Fruit fly (Drosophila melanogaster) whole organism, wandering third instar larva: Measurements from ENCODE around the gene Neurochondrin.

Source experiments
- CrebA ChIP-seq: fragments of 200-800 bp; sonication (Bioruptor generic); optimal IDR thresholded peaks from 2 replicates; lab custom pipeline; 2016; ENCODE audit warnings: missing biosample characterization, mild to moderate bottlenecking, missing genetic modification characterization, borderline replicate concordance
- Hnf4 ChIP-seq: fragments of 200-800 bp; sonication (Bioruptor generic); optimal IDR thresholded peaks from 2 replicates; lab custom pipeline; 2016; ENCODE audit warnings: missing biosample characterization, mild to moderate bottlenecking, missing genetic modification characterization
- Hr78 ChIP-seq: fragments of >200 bp; optimal IDR thresholded peaks from 2 replicates; lab custom pipeline; 2017; ENCODE audit warnings: missing biosample characterization, missing genetic modification characterization
- dsf ChIP-seq: sonication (Bioruptor generic); optimal IDR thresholded peaks from 2 replicates; lab custom pipeline; 2016; ENCODE audit warnings: missing biosample characterization, missing genetic modification characterization, borderline replicate concordance
- h ChIP-seq: fragments of 200-800 bp; sonication (Bioruptor generic); optimal IDR thresholded peaks from 3 replicates; lab custom pipeline; 2016; ENCODE audit warnings: missing biosample characterization, mild to moderate bottlenecking, missing genetic modification characterization
- sage ChIP-seq: fragments of 200-800 bp; sonication (Bioruptor generic); optimal IDR thresholded peaks from 2 replicates; lab custom pipeline; 2016; ENCODE audit warnings: missing biosample characterization, mild to moderate bottlenecking, missing genetic modification characterization

- TF ChIP-seq h (GFP tag; lab: Kevin White, UChicago) (no peak), Hr78 (no peak), sage (no peak), Hnf4 (GFP tag; lab: Kevin White, UChicago) (no peak), CrebA (GFP tag; lab: Kevin White, UChicago) (no peak), dsf (no peak)
These were observed 48.3 kb upstream of the Neurochondrin start for dm6 chr3R:6419942-6420341.
